Worm (Caenorhabditis elegans): ENCODE measurements around the gene glb-1.

- TF ChIP-seq ztf-23 (GFP tag; IDR thresholded peaks at IDR 0.05), result no peak
- TF ChIP-seq cog-1 (tag; optimal IDR thresholded peaks at IDR 0.05), result no peak
- TF ChIP-seq ref-1 (GFP tag; conservative IDR thresholded peaks at IDR 0.05), result no peak
- TF ChIP-seq T22C8.4 (GFP tag; IDR thresholded peaks at IDR 0.05), result no peak
- no peak for TF ChIP-seq tab-1 (GFP tag; IDR thresholded peaks at IDR 0.05)
- no peak for TF ChIP-seq flt-1 (GFP tag; IDR thresholded peaks at IDR 0.05)
- no peak for TF ChIP-seq klf-2 (GFP tag; conservative IDR thresholded peaks at IDR 0.05)
- no peak for TF ChIP-seq med-1 (GFP tag; optimal IDR thresholded peaks at IDR 0.05; ENCODE audit: insufficient read depth)
Observed at ce11 chrIII:8893464-8893863, 29.6 kb downstream of the glb-1 start, which contains the start of gene ZK637.4.

All from whole organism, midembryonic.